Worm (Caenorhabditis elegans) whole organism, L1 larva: ENCODE measurements around the gene lgc-13.

ENCODE experiments used
- ama-1 ChIP-seq: fragments of 150-350 bp; optimal IDR thresholded peaks from 2 replicates; lab custom pipeline; 2014
- elt-3 ChIP-seq, 6 experiments: fragments of 150-350 bp in 1 of 6; sonication (generic microtip); optimal IDR thresholded peaks; 2 replicates each; lab custom pipeline; 2017 to 2018; ENCODE audit warnings: missing biosample characterization in 6 of 6, missing genetic modification characterization in 6 of 6, inconsistent platforms in 1 of 6
- fkh-4 ChIP-seq: sonication (generic microtip); optimal IDR thresholded peaks from 2 replicates; lab custom pipeline; 2016; ENCODE audit warnings: missing compliant biosample characterization, missing genetic modification characterization, borderline replicate concordance
- sptf-1 ChIP-seq: fragments of 150-350 bp; optimal IDR thresholded peaks from 2 replicates; lab custom pipeline; 2014; ENCODE audit warnings: missing biosample characterization, missing genetic modification characterization

DNA sequence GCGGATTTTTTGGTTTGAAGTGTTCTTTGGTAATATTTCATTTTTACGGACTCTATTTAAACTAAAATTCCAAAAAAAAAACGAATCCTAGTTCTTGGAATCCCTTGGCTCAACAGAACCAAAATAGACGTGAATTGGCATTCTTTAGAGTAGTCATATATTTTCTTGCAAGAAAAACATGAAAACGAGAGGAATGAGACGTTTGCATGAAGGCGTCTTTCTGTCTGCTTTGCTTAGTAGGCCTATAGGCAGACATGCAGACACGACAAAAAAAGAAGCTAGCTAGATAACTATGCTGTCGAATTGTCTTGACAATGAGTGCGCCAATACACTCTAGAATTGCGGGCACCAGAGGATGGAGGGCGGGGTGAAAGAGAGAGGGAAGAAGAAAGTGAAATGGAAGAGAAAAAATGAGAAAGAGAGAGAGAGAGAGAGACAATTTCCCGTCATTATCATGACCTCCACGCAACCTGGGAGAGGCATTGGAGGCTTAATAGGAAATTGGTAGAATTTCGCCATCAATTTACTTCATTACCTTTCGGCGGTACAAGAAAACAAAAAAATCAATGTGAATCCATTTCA is 28.3 kb upstream of the lgc-13 start:
- TF ChIP-seq elt-3 (tag; optimal IDR thresholded peaks at IDR 0.05; lab: Kevin White, UChicago) = no peak
- TF ChIP-seq sptf-1 (tag; lab: Kevin White, UChicago) = no peak
- no peak for TF ChIP-seq fkh-4 (tag; lab: Kevin White, UChicago)
- no peak for TF ChIP-seq ama-1 (lab: Kevin White, UChicago)
